Worm (Caenorhabditis elegans): ENCODE data around the gene srx-13.

DNA sequence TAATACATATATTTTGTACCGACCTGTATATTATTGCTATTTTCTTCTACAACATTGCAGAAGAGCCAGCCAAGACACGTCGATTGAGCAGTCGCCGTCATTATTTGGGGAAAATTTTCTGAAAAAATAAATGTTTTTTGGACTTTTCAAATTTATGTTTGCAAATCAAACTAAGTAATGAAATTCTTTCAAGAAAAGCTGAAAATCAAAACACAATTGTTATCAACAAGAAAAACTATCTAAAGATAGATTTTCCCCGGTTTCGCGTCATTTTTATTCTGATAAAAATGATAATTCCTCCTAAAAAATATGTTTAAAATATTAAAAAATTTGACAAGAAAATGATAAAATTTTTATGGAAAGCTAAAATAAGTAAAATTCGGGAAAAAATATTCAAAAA, 39.5 kb upstream of the srx-13 start, which contains the start of gene C50A2.3:
- TF ChIP-seq flt-1 (GFP tag; IDR thresholded peaks at IDR 0.05) (no peak), ama-1 (optimal IDR thresholded peaks at IDR 0.05) (no peak), hnd-1 (tag; optimal IDR thresholded peaks at IDR 0.05) (no peak), scrt-1 (GFP tag; IDR thresholded peaks at IDR 0.05) (no peak), aly-1 (tag; optimal IDR thresholded peaks at IDR 0.05) (no peak), tbx-11 (GFP tag; IDR thresholded peaks at IDR 0.05) (no peak), ets-7 (tag; optimal IDR thresholded peaks at IDR 0.05) (no peak), pes-1 (GFP tag; IDR thresholded peaks at IDR 0.05) (no peak), tra-4 (tag; optimal IDR thresholded peaks at IDR 0.05) (no peak), B0310.2 (tag; optimal IDR thresholded peaks at IDR 0.05) (no peak), ceh-36 (tag; optimal IDR thresholded peaks at IDR 0.05) (no peak), ceh-13 (GFP tag; optimal IDR thresholded peaks at IDR 0.05) (no peak), F13C5.2 (tag; optimal IDR thresholded peaks at IDR 0.05) (no peak)

Measured in whole organism, early embryonic.